Worm (Caenorhabditis elegans) whole organism, midembryonic: Measurements from ENCODE around the gene Y19D10B.6.

Experiments used
- T22C8.4 ChIP-seq: fragments of 200-800 bp; sonication (Bioruptor generic); IDR thresholded peaks from 2 replicates; pipeline ENCODE4 v1.3.6; 2022; ENCODE audit warnings: missing genetic modification characterization, missing compliant biosample characterization
- cog-1 ChIP-seq: sonication (generic microtip); optimal IDR thresholded peaks from 2 replicates; lab custom pipeline; 2016; ENCODE audit warnings: missing genetic modification characterization, missing compliant biosample characterization
- flt-1 ChIP-seq: fragments of 200-800 bp; sonication (Bioruptor generic); IDR thresholded peaks from 2 replicates; pipeline ENCODE4 v1.3.6; 2022; ENCODE audit warnings: missing genetic modification characterization, missing compliant biosample characterization
- klf-2 ChIP-seq: fragments of 200-800 bp; sonication (Bioruptor generic); conservative IDR thresholded peaks from 2 replicates; pipeline ENCODE4 v1.3.6; 2022; ENCODE audit warnings: missing genetic modification reagents, missing genetic modification characterization, missing compliant biosample characterization
- med-1 ChIP-seq: sonication (generic microtip); optimal IDR thresholded peaks from 2 replicates; lab custom pipeline; 2017; ENCODE audit warnings: missing genetic modification characterization, mild to moderate bottlenecking, missing compliant biosample characterization, antibody characterized with exemption, missing genetic modification reagents; ENCODE audit not compliant: insufficient read depth
- ref-1 ChIP-seq: fragments of 200-800 bp; sonication (Bioruptor generic); conservative IDR thresholded peaks from 2 replicates; pipeline ENCODE4 v1.3.6; 2022; ENCODE audit warnings: missing genetic modification reagents, missing genetic modification characterization, missing compliant biosample characterization
- tab-1 ChIP-seq: fragments of 200-800 bp; sonication (Bioruptor generic); IDR thresholded peaks from 2 replicates; pipeline ENCODE4 v1.3.6; 2022; ENCODE audit warnings: missing genetic modification characterization, missing compliant biosample characterization
- ztf-23 ChIP-seq: fragments of 200-800 bp; sonication (Bioruptor generic); IDR thresholded peaks from 2 replicates; pipeline ENCODE4 v1.3.6; 2022; ENCODE audit warnings: missing genetic modification reagents, missing genetic modification characterization, missing compliant biosample characterization
- ztf-29 ChIP-seq: fragments of 200-800 bp; sonication (Bioruptor generic); IDR thresholded peaks from 2 replicates; pipeline ENCODE4 v1.3.6; 2022; ENCODE audit warnings: missing genetic modification reagents, missing genetic modification characterization, missing compliant biosample characterization

Gene Y19D10B.6

DNA sequence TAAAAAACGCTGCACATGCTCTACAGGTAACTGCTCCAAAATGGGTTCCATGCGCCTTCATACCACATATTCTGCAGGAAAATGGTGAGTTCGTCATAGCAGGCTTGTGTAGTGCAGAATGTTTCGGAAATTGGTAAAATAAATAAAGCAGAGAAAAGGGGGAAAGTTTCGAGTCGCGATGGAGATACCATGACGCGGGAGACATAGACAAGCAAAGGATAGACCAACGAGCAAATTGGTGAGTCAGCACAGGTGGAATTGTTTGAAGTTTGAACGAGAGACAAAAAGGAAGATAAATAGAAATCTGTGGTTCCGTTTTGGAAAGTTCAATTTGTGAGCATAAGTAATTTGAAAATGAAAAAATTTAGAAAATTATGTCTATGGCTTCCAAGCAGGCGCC lies 30.6 kb downstream of the Y19D10B.6 start, which contains the start of gene nhr-225:
nhr-225 (minus strand) TSS at position 146 of the 400 bp plus-strand sequence.
- TF ChIP-seq flt-1 (GFP tag; lab: Robert Waterston, UW): no peak

DNA sequence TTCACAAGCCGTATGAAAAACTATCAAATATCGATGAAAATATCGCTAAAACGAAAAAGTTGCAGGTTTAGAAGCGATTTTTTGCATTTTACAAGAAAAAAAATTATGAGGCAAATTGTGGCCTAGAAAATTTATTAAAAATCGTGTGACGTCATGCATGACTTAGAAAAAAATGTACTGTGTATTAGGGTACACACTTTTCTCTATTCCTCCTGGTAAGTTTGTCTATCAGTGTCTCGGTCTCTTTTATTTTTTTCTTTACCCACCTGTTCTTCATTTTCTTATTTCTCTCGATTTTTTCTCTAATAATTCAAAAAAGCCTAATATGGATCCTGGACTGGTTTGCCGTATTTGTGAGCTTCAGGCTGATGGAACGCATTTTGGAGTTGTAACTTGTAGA lies 35.8 kb downstream of the Y19D10B.6 start, which contains the start of gene nhr-227:
nhr-227 (plus strand) TSS at position 326 of the 400 bp plus-strand sequence.
- TF ChIP-seq ztf-29 (GFP tag; lab: Robert Waterston, UW) (no peak), ref-1 (GFP tag; lab: Robert Waterston, UW) (no peak), med-1 (GFP tag; lab: Kevin White, UChicago) (no peak), cog-1 (tag; lab: Kevin White, UChicago) (no peak), klf-2 (no peak), ztf-23 (GFP tag; lab: Robert Waterston, UW) (no peak), tab-1 (no peak), T22C8.4 (no peak), flt-1 (GFP tag; lab: Robert Waterston, UW) (no peak)

DNA sequence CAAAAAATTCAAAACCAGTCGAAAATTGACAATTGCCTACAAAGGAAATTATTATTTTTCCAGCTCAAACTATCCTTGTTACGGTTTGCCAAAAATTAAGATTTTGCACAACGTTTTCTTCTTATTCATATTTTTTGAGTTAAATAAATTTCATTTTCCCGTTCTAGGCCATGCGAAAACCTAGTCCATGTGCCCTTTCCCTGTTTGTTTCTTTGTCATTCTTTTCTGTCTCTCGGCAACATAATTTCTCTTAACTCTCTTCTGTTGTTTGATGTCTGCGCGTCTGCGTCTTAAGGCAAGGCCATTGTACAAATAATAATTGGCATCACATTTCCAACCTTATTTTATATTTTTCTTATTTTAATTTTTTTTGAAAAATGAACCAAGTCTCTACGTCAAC lies 39.4 kb downstream of the Y19D10B.6 start, which contains the start of gene nhr-228:
nhr-228 (plus strand) TSS at position 261 of the 400 bp plus-strand sequence.
- peak; percentile 18 for TF ChIP-seq cog-1 (tag; lab: Kevin White, UChicago)
- TF ChIP-seq T22C8.4: no peak

DNA sequence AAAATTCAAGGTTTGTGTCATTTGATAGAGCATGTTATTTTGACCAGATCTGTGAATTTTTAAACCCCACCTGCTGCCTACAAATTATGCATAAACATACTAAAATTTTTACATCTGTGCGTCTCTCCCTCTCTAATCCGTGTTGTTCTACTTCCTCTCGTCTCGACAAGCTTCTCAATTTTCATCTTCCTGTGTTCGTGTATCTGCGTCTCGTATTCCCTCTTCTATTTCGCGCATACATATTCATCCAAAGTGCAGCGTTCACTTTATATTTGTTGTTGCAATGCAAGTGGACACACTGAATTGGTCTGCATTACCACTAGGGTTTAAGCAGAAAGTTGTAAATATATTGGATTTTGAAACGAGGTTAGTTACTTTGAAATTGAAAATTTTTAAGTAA lies 42.4 kb downstream of the Y19D10B.6 start, which contains the start of gene fbxa-137:
fbxa-137 (plus strand) TSS at position 274 of the 400 bp plus-strand sequence.
- no peak for TF ChIP-seq med-1 (GFP tag; lab: Kevin White, UChicago)
- no peak for TF ChIP-seq ztf-23 (GFP tag; lab: Robert Waterston, UW)
- TF ChIP-seq T22C8.4: no peak
- no peak for TF ChIP-seq flt-1 (GFP tag; lab: Robert Waterston, UW)
- TF ChIP-seq cog-1 (tag; lab: Kevin White, UChicago): peak; percentile 67
- TF ChIP-seq tab-1: no peak
- no peak for TF ChIP-seq ref-1 (GFP tag; lab: Robert Waterston, UW)
- no peak for TF ChIP-seq klf-2

DNA sequence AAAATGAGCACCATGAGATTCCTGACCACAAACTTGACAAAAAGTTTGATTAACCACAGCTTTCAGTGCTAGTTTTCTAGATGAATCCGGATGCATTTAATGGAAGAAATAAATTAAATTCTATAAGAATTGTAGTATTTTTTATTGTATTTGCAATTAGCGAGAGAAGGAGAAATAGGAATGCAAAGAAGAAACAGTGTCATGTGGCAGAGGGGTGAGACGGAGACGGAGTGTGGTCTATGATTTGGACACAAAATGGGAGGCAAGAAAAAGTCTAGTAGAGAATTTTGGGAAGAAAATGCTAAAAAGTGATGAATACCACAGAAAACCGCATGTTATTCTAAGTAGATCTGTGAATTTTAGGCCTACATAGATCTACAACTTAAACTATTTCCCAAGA lies 42.8 kb downstream of the Y19D10B.6 start, which contains the start of gene nhr-59:
nhr-59 (minus strand) TSS at position 214 of the 400 bp plus-strand sequence.
- TF ChIP-seq ztf-29 (GFP tag; lab: Robert Waterston, UW) (no peak), T22C8.4 (no peak), cog-1 (tag; lab: Kevin White, UChicago) (no peak), flt-1 (GFP tag; lab: Robert Waterston, UW) (no peak), ztf-23 (GFP tag; lab: Robert Waterston, UW) (no peak), klf-2 (no peak), tab-1 (no peak), ref-1 (GFP tag; lab: Robert Waterston, UW) (no peak), med-1 (GFP tag; lab: Kevin White, UChicago) (no peak)

DNA sequence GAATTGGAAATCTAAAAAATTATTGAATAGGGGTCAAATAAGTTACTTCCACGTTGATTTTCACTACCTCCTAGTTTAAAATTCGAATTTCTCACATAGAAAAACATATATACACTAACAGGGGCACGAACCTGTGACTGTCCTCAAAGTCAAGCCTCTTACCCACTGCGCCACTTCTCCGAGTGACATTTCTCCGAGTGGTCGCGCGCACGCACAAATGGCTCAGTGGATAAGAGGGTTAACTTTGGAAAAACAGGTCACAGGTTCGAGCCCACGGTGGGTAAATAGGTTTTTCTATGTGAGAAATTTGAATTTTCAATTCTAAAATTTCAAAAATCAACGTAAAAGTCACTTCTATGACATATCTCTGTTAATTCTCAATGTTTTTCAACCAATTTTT lies 43.6 kb downstream of the Y19D10B.6 start:
- no peak for TF ChIP-seq cog-1 (tag; lab: Kevin White, UChicago)
- no peak for TF ChIP-seq klf-2
- TF ChIP-seq T22C8.4: no peak
- no peak for TF ChIP-seq ztf-23 (GFP tag; lab: Robert Waterston, UW)
- no peak for TF ChIP-seq ztf-29 (GFP tag; lab: Robert Waterston, UW)
- no peak for TF ChIP-seq ref-1 (GFP tag; lab: Robert Waterston, UW)
- TF ChIP-seq tab-1: no peak
- no peak for TF ChIP-seq flt-1 (GFP tag; lab: Robert Waterston, UW)
- TF ChIP-seq med-1 (GFP tag; lab: Kevin White, UChicago): no peak

DNA sequence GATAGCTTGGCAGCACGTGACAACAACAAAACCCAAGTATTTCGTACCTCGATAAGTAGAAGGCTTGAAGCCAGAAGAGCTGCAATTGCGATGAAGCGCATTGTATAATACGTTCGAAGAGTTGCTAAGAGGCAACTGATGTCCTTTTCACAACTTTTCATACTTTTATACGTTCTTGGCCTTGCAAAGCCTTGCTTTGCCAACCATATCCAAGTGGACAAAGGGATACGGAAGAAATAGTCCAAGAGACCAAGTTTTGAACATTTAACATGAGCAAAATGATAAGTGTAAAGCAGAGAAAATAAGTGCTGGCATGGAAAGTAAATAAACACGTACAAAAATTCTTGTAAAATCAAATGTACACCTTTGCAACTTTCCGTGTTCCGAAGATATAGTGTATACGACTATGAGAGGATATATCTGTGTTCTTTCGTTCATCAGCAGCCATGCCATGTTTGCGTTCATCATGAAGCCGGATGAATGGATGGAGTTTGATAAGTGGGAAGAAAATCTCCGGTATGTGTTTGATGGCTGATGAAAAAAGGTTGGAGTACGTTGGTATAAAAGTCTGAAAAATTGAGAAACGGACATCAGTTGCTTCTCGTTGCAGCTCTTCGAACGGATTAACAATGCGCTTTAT lies 46.5 kb downstream of the Y19D10B.6 start, which contains the start of the genes Y5H2A.4 and abu-4:
Y5H2A.4 (minus strand) TSS at position 101 of the 640 bp plus-strand sequence.
abu-4 (plus strand) TSS at position 590 of the 640 bp plus-strand sequence.
- no peak for TF ChIP-seq ztf-29 (GFP tag; lab: Robert Waterston, UW)
- no peak for TF ChIP-seq med-1 (GFP tag; lab: Kevin White, UChicago)
- TF ChIP-seq flt-1 (GFP tag; lab: Robert Waterston, UW): no peak
- TF ChIP-seq T22C8.4: no peak
- TF ChIP-seq tab-1: no peak
- TF ChIP-seq ztf-23 (GFP tag; lab: Robert Waterston, UW): no peak
- no peak for TF ChIP-seq klf-2
- TF ChIP-seq ref-1 (GFP tag; lab: Robert Waterston, UW): no peak
- no peak for TF ChIP-seq cog-1 (tag; lab: Kevin White, UChicago)

DNA sequence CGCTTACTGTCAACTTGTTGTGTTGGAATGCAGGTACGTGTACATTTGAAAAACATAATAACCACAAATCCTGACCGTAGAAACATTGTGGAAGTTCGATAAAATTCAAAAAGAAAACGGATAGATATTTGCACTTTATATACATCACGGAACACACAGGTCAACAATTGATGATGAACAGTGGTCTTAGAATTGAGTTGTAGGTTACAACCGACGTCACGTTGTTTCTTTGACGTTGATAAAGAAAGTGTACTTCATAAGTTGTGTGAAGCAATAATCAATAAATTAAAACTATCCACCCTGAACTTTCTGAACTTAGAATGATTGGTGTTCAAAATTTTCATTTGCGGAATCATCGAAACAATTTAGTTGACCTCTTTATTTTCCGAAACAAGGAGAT lies 49.2 kb downstream of the Y19D10B.6 start, which contains the start of gene Y5H2A.1:
Y5H2A.1 (minus strand) TSS at position 101 of the 400 bp plus-strand sequence.
- no peak for TF ChIP-seq cog-1 (tag; lab: Kevin White, UChicago)
- no peak for TF ChIP-seq ztf-23 (GFP tag; lab: Robert Waterston, UW)
- no peak for TF ChIP-seq T22C8.4
- no peak for TF ChIP-seq ztf-29 (GFP tag; lab: Robert Waterston, UW)
- TF ChIP-seq ref-1 (GFP tag; lab: Robert Waterston, UW): no peak
- no peak for TF ChIP-seq tab-1
- TF ChIP-seq med-1 (GFP tag; lab: Kevin White, UChicago): no peak
- TF ChIP-seq klf-2: no peak
- TF ChIP-seq flt-1 (GFP tag; lab: Robert Waterston, UW): no peak
